Fruit fly (Drosophila melanogaster) whole organism, prepupa: Measurements from ENCODE around the gene salr.

Experiments
- Blimp-1 ChIP-seq: fragments of 200-800 bp; sonication (Bioruptor generic); optimal IDR thresholded peaks from 3 replicates; lab custom pipeline; 2017; ENCODE audit warnings: missing biosample characterization, missing genetic modification characterization, mild to moderate bottlenecking, moderate library complexity, missing genetic modification reagents
- CG10631 ChIP-seq: fragments of 200-800 bp; sonication (Bioruptor generic); optimal IDR thresholded peaks from 2 replicates; lab custom pipeline; 2016; ENCODE audit warnings: missing biosample characterization, missing genetic modification characterization
- CG10669 ChIP-seq: fragments of 200-800 bp; sonication (Bioruptor generic); optimal IDR thresholded peaks from 3 replicates; lab custom pipeline; 2018; ENCODE audit warnings: missing biosample characterization, mild to moderate bottlenecking, missing genetic modification characterization, moderate library complexity
- CG11762 ChIP-seq: fragments of 200-800 bp; sonication (Bioruptor generic); optimal IDR thresholded peaks from 3 replicates; lab custom pipeline; 2016; ENCODE audit warnings: missing biosample characterization, missing genetic modification characterization; ENCODE audit not compliant: insufficient read depth
- CG11902 ChIP-seq: fragments of 200-800 bp; sonication (Bioruptor generic); optimal IDR thresholded peaks from 3 replicates; lab custom pipeline; 2016; ENCODE audit warnings: missing biosample characterization, missing genetic modification characterization
- CG15336 ChIP-seq: fragments of 200-800 bp; sonication (Bioruptor generic); IDR thresholded peaks from 2 replicates; pipeline ENCODE4 v1.3.6; 2022; ENCODE audit warnings: missing biosample characterization, missing genetic modification characterization
- CG1621 ChIP-seq: fragments of 200-800 bp; sonication (Bioruptor generic); optimal IDR thresholded peaks from 3 replicates; lab custom pipeline; 2018; ENCODE audit warnings: missing biosample characterization, mild to moderate bottlenecking, missing genetic modification characterization
- CG16779 ChIP-seq: fragments of 200-800 bp; sonication (Bioruptor generic); optimal IDR thresholded peaks from 3 replicates; lab custom pipeline; 2017; ENCODE audit warnings: missing biosample characterization, mild to moderate bottlenecking, missing genetic modification characterization
- CG31627 ChIP-seq: fragments of 200-800 bp; sonication (Bioruptor generic); optimal IDR thresholded peaks from 3 replicates; lab custom pipeline; 2016; ENCODE audit warnings: missing biosample characterization, missing genetic modification characterization
- CG32006 ChIP-seq: fragments of 200-800 bp; sonication (Bioruptor generic); optimal IDR thresholded peaks from 3 replicates; lab custom pipeline; 2017; ENCODE audit warnings: missing biosample characterization, mild to moderate bottlenecking, missing genetic modification characterization
- CG3919 ChIP-seq: fragments of 200-800 bp; sonication (Bioruptor generic); optimal IDR thresholded peaks from 3 replicates; lab custom pipeline; 2016; ENCODE audit warnings: missing biosample characterization, missing genetic modification characterization
- CG6163 ChIP-seq: fragments of 200-800 bp; sonication (Bioruptor generic); IDR thresholded peaks from 3 replicates; pipeline ENCODE4 v1.3.6; 2022; ENCODE audit warnings: missing biosample characterization, missing genetic modification characterization
- CG6276 ChIP-seq: fragments of 200-800 bp; sonication (Bioruptor generic); optimal IDR thresholded peaks from 2 replicates; lab custom pipeline; 2017; ENCODE audit warnings: missing biosample characterization, mild to moderate bottlenecking, missing genetic modification characterization
- CG6792 ChIP-seq: fragments of 200-800 bp; sonication (Bioruptor generic); optimal IDR thresholded peaks from 3 replicates; lab custom pipeline; 2016; ENCODE audit warnings: missing biosample characterization, missing genetic modification characterization
- CG6854 ChIP-seq: fragments of 200-800 bp; sonication (Bioruptor generic); optimal IDR thresholded peaks from 2 replicates; lab custom pipeline; 2017; ENCODE audit warnings: missing biosample characterization, mild to moderate bottlenecking, missing genetic modification characterization
- CG8119 ChIP-seq: fragments of 200-800 bp; sonication (Bioruptor generic); IDR thresholded peaks from 3 replicates; pipeline ENCODE4 v1.3.6; 2022; ENCODE audit warnings: missing biosample characterization, missing genetic modification characterization
- CG8319 ChIP-seq: fragments of 200-800 bp; sonication (Bioruptor generic); optimal IDR thresholded peaks from 3 replicates; lab custom pipeline; 2016; ENCODE audit warnings: missing biosample characterization, missing genetic modification characterization
- Eip78C ChIP-seq: fragments of 200-800 bp; sonication (Bioruptor generic); peaks from one replicate; lab custom pipeline; 2016; ENCODE audit warnings: missing biosample characterization, missing genetic modification characterization
- Ets21C ChIP-seq: fragments of 200-800 bp; sonication (Bioruptor generic); optimal IDR thresholded peaks from 3 replicates; lab custom pipeline; 2016; ENCODE audit warnings: missing biosample characterization, missing genetic modification characterization
- Ets96B ChIP-seq: fragments of 200-800 bp; optimal IDR thresholded peaks from 2 replicates; lab custom pipeline; 2019; ENCODE audit warnings: missing biosample characterization, mild to moderate bottlenecking, missing genetic modification characterization, moderate library complexity
- Gug ChIP-seq: fragments of 200-800 bp; sonication (Bioruptor generic); IDR thresholded peaks from 2 replicates; pipeline ENCODE4 v1.3.6; 2022; ENCODE audit warnings: missing biosample characterization, missing genetic modification characterization
- Hr38 ChIP-seq: sonication (Bioruptor generic); optimal IDR thresholded peaks from 2 replicates; lab custom pipeline; 2016; ENCODE audit warnings: missing biosample characterization, missing genetic modification characterization
- Hr39 ChIP-seq: fragments of 200-800 bp; sonication (Bioruptor generic); optimal IDR thresholded peaks from 2 replicates; lab custom pipeline; 2016; ENCODE audit warnings: missing biosample characterization, missing genetic modification characterization
- Lpt ChIP-seq: fragments of 200-800 bp; sonication (Bioruptor generic); optimal IDR thresholded peaks from 3 replicates; lab custom pipeline; 2016; ENCODE audit warnings: missing biosample characterization, missing genetic modification characterization
- Met ChIP-seq: fragments of 200-800 bp; sonication (Bioruptor generic); optimal IDR thresholded peaks from 3 replicates; lab custom pipeline; 2016; ENCODE audit warnings: missing biosample characterization, missing genetic modification characterization
- OdsH ChIP-seq: fragments of 200-800 bp; sonication (Bioruptor generic); optimal IDR thresholded peaks from 3 replicates; lab custom pipeline; 2016; ENCODE audit warnings: missing biosample characterization, missing genetic modification characterization
- Smox ChIP-seq: fragments of 200-800 bp; sonication (Bioruptor generic); optimal IDR thresholded peaks from 3 replicates; lab custom pipeline; 2016; ENCODE audit warnings: missing biosample characterization, missing genetic modification characterization
- Sox15 ChIP-seq: fragments of 200-800 bp; sonication (Bioruptor generic); optimal IDR thresholded peaks from 3 replicates; lab custom pipeline; 2016; ENCODE audit warnings: missing biosample characterization, missing genetic modification characterization
- achi ChIP-seq: fragments of 200-800 bp; sonication (Bioruptor generic); optimal IDR thresholded peaks from 3 replicates; lab custom pipeline; 2016; ENCODE audit warnings: missing biosample characterization, missing genetic modification characterization
- acj6 ChIP-seq: fragments of 200-800 bp; sonication (Bioruptor generic); optimal IDR thresholded peaks from 3 replicates; lab custom pipeline; 2016; ENCODE audit warnings: missing biosample characterization, missing genetic modification characterization
- cyc ChIP-seq: fragments of 200-800 bp; sonication (Bioruptor generic); optimal IDR thresholded peaks from 3 replicates; lab custom pipeline; 2016; ENCODE audit warnings: missing biosample characterization, missing genetic modification characterization
- eg ChIP-seq: fragments of 200-800 bp; sonication (Bioruptor generic); IDR thresholded peaks from 3 replicates; pipeline ENCODE4 v1.3.6; 2022; ENCODE audit warnings: missing biosample characterization, missing genetic modification characterization
- esn ChIP-seq: fragments of 200-800 bp; sonication (Bioruptor generic); optimal IDR thresholded peaks from 2 replicates; lab custom pipeline; 2016; ENCODE audit warnings: missing biosample characterization, mild to moderate bottlenecking, missing genetic modification characterization, moderate library complexity
- fd59A ChIP-seq: fragments of 200-800 bp; sonication (Bioruptor generic); optimal IDR thresholded peaks from 2 replicates; lab custom pipeline; 2017; ENCODE audit warnings: missing biosample characterization, mild to moderate bottlenecking, missing genetic modification characterization, missing genetic modification reagents
- lz ChIP-seq: fragments of 200-800 bp; sonication (Bioruptor generic); optimal IDR thresholded peaks from 3 replicates; lab custom pipeline; 2016; ENCODE audit warnings: missing biosample characterization, missing genetic modification characterization
- net ChIP-seq: fragments of 200-800 bp; sonication (Bioruptor generic); optimal IDR thresholded peaks from 3 replicates; lab custom pipeline; 2016; ENCODE audit warnings: missing biosample characterization, missing genetic modification characterization
- pdm3 ChIP-seq: fragments of 200-800 bp; sonication (Bioruptor generic); optimal IDR thresholded peaks from 3 replicates; lab custom pipeline; 2016; ENCODE audit warnings: missing biosample characterization, missing genetic modification characterization
- salr ChIP-seq, 2 experiments: fragments of 200-800 bp; sonication (Bioruptor generic); optimal IDR thresholded peaks; 3 replicates each; lab custom pipeline; 2016 to 2018; ENCODE audit warnings: missing biosample characterization in 2 of 2, missing genetic modification characterization in 2 of 2, mild to moderate bottlenecking in 1 of 2
- spab ChIP-seq: fragments of 200-800 bp; sonication (Bioruptor generic); optimal IDR thresholded peaks from 2 replicates; lab custom pipeline; 2017; ENCODE audit warnings: missing biosample characterization, mild to moderate bottlenecking, missing genetic modification characterization, missing genetic modification reagents
- svp ChIP-seq: fragments of 200-800 bp; sonication (Bioruptor generic); peaks from one replicate; lab custom pipeline; 2016; ENCODE audit warnings: missing biosample characterization, missing genetic modification characterization
- topi ChIP-seq: fragments of 200-800 bp; sonication (Bioruptor generic); optimal IDR thresholded peaks from 3 replicates; lab custom pipeline; 2016; ENCODE audit warnings: missing biosample characterization, missing genetic modification characterization
- vri ChIP-seq: fragments of 200-800 bp; sonication (Bioruptor generic); optimal IDR thresholded peaks from 3 replicates; lab custom pipeline; 2016; ENCODE audit warnings: missing biosample characterization, mild to moderate bottlenecking, missing genetic modification characterization

Gene salr

DNA sequence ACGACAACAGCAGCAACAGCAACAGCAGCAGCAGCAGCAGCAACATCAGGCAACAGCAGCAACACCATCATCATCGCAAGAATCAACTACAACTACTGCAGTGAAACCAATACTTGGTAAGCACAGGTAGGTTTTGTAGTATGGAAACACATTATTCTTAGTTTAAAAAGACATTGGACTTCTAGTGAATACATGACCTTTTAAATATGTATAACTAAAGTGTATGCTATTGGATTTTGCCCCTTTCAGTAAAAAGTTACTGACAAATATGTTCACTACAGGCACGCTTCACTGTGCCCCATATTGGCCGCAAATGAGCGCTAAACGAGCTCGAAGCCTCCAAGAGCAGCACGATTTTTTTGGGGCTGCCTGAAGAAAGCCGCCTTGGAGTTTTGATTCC, 46.8 kb downstream of the salr start (continued):
- peak; percentile 66 for TF ChIP-seq Eip78C (GFP tag; lab: Kevin White, UChicago)

- TF ChIP-seq CG6163 (GFP tag; lab: Robert Waterston, UW) (no peak), net (GFP tag; lab: Kevin White, UChicago) (no peak), spab (GFP tag; lab: Kevin White, UChicago) (no peak), pdm3 (no peak), fd59A (no peak), svp (GFP tag; lab: Kevin White, UChicago) (no peak), CG1621 (tag; lab: Kevin White, UChicago) (no peak), Met (GFP tag; lab: Kevin White, UChicago) (no peak), vri (GFP tag; lab: Kevin White, UChicago) (no peak), Eip78C (GFP tag; lab: Kevin White, UChicago) (no peak), Ets21C (no peak), Blimp-1 (GFP tag; lab: Kevin White, UChicago) (no peak), achi (GFP tag; lab: Kevin White, UChicago) (no peak)
- TF ChIP-seq, all 60 proteins: peak for 0
These were observed 55.5 kb downstream of the salr start for dm6 chr2L:11414084-11414647.

- TF ChIP-seq CG10669 (GFP tag; lab: Kevin White, UChicago), result no peak
- TF ChIP-seq CG16779, result no peak
- peak; percentile 11 for TF ChIP-seq Hr39 (GFP tag; lab: Kevin White, UChicago)
- no peak for TF ChIP-seq CG11762 (GFP tag; lab: Kevin White, UChicago)
- TF ChIP-seq OdsH (GFP tag; lab: Kevin White, UChicago), result peak; percentile 30
- peak; percentile 23 for TF ChIP-seq esn (GFP tag; lab: Kevin White, UChicago)
- TF ChIP-seq CG8119 (GFP tag; lab: Robert Waterston, UW), result 0 out of 3 replicates have a peak, but pooled peaks have one; percentile 49
- TF ChIP-seq CG1621 (tag; lab: Kevin White, UChicago), result no peak
- peak in 1 of 2 experiments; percentile 39 for TF ChIP-seq salr (GFP tag; optimal IDR thresholded peaks at IDR 0.05; lab: Kevin White, UChicago)
- no peak for TF ChIP-seq spab (GFP tag; lab: Kevin White, UChicago)
- TF ChIP-seq lz, result peak; percentile 3
- TF ChIP-seq topi (GFP tag; lab: Kevin White, UChicago), result no peak
- TF ChIP-seq CG32006 (GFP tag; lab: Kevin White, UChicago), result peak; percentile 33
- no peak for TF ChIP-seq Ets96B (tag; lab: Kevin White, UChicago)
- TF ChIP-seq Sox15 (GFP tag; lab: Kevin White, UChicago), result no peak
- no peak for TF ChIP-seq cyc (GFP tag; lab: Kevin White, UChicago)
- TF ChIP-seq CG6276 (GFP tag; lab: Kevin White, UChicago), result no peak
- TF ChIP-seq net (GFP tag; lab: Kevin White, UChicago), result no peak
- TF ChIP-seq Eip78C (GFP tag; lab: Kevin White, UChicago), result no peak
- peak; percentile 40 for TF ChIP-seq svp (GFP tag; lab: Kevin White, UChicago)
- peak; percentile 19 for TF ChIP-seq CG31627 (GFP tag; lab: Kevin White, UChicago)
- peak; percentile 50; the same call in 2 of the 3 replicates for TF ChIP-seq CG6163 (GFP tag; lab: Robert Waterston, UW)
- TF ChIP-seq CG6792 (GFP tag; lab: Kevin White, UChicago), result no peak
- no peak for TF ChIP-seq Blimp-1 (GFP tag; lab: Kevin White, UChicago)
- peak; percentile 44; the same call in 1 of the 3 replicates for TF ChIP-seq eg
- TF ChIP-seq CG10631, result peak; percentile 25
- TF ChIP-seq CG15336 (GFP tag; lab: Robert Waterston, UW), result 0 out of 2 replicates have a peak, but pooled peaks have one; percentile 11
These were observed 58.8 kb downstream of the salr start for dm6 chr2L:11417502-11417901.

DNA sequence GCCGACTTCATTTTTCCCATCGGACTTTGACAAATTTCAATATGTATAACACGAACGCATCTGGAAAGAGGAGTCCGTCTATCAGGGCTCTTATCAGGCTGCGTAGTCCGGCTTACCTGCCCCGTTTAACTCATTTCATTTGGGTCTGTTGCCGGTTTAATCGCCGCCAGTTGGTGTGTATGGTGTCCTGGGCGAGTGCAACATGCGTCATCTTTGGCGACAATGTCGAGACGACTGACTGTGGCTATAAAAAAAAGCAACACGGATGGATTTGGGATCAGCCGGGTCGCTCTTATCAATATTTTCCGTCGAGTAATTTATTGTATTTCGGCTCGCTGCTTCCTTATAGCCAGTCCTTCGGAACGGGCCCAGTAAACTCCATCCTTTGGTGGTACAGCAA, 60.0 kb downstream of the salr start:
- TF ChIP-seq CG8119 (GFP tag; lab: Robert Waterston, UW) (no peak), CG31627 (GFP tag; lab: Kevin White, UChicago) (no peak), CG11902 (GFP tag; lab: Kevin White, UChicago) (no peak), Hr38 (GFP tag; lab: Kevin White, UChicago) (no peak), pdm3 (no peak), Sox15 (GFP tag; lab: Kevin White, UChicago) (no peak), CG8319 (no peak), spab (GFP tag; lab: Kevin White, UChicago) (no peak), Gug (no peak), CG16779 (no peak), lz (no peak), Smox (GFP tag; lab: Kevin White, UChicago) (no peak), CG3919 (GFP tag; lab: Kevin White, UChicago) (no peak), CG6854 (no peak), Lpt (GFP tag; lab: Kevin White, UChicago) (no peak), cyc (GFP tag; lab: Kevin White, UChicago) (no peak), acj6 (GFP tag; lab: Kevin White, UChicago) (no peak), CG10669 (GFP tag; lab: Kevin White, UChicago) (no peak)
- TF ChIP-seq, all 60 proteins: peak for 0
